Fruit fly (Drosophila melanogaster) Kc167 (cell line): ENCODE data around the gene CG7565.

Experiments used
- Myc ChIP-seq: fragments of >200 bp; optimal IDR thresholded peaks from 2 replicates; lab custom pipeline; 2017; ENCODE audit warnings: missing external identifiers
- Sin3A ChIP-seq: fragments of >200 bp; optimal IDR thresholded peaks from 2 replicates; lab custom pipeline; 2018; ENCODE audit warnings: missing external identifiers
- h ChIP-seq: fragments of >200 bp; optimal IDR thresholded peaks from 3 replicates; lab custom pipeline; 2018; ENCODE audit warnings: missing external identifiers
- insv ChIP-seq: fragments of >200 bp; optimal IDR thresholded peaks from 3 replicates; lab custom pipeline; 2018; ENCODE audit warnings: missing external identifiers
- psq ChIP-seq: fragments of >200 bp; optimal IDR thresholded peaks from 2 replicates; lab custom pipeline; 2017; ENCODE audit warnings: missing external identifiers
- ttk ChIP-seq: sonication (Bioruptor generic); optimal IDR thresholded peaks from 2 replicates; lab custom pipeline; 2017; ENCODE audit warnings: missing external identifiers

The CG7565 gene

DNA sequence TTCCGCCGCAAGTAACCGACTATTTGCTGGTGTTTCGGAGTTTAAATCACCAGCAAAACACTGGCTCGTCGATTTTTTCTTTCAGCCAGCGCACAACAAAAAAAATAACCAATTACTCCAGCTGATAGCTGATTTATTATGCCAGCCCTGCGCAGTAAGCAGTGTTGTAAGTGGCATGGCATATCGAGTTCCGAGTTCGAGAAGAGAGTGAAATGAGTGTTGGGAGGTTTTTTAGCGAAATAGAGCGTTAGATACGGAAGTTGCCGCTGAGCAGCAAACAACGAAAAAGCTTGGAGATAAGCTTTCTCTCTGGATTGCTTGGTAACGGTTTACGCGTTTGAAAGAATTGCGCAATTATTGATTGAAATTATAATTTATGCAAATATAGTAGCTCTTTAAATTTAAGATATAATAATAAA is at the start of gene CG7565:
Gene CG7565, minus strand, starts transcription at position 137 of the 419 bp plus-strand sequence.
- TF ChIP-seq h (lab: Kevin White, UChicago) (no peak), ttk (lab: Kevin White, UChicago) (no peak), Myc (lab: Kevin White, UChicago) (no peak), psq (lab: Kevin White, UChicago) (no peak), insv (lab: Kevin White, UChicago) (no peak), Sin3A (lab: Kevin White, UChicago) (no peak)

DNA sequence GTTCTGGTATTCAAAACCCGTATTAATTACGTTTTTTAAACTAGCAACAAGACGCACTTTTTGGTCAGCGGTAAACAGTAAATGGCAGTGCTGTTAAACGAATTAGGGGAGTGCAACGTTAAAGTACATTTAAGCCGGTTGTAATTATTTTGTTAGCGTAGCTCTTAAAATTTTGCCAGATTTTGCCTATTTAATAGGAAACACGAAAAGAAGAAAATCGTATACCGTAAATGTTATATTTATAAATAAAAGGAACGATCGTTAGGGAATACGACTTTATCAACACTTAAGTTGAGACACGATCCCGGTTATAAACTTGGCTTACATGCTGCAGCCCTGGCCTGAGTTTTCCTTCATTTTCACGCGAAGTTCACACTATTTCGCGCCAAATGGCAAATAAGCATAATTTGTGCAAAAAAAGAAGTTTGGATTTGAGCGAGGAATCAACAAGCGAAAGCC is 45.9 kb upstream of the CG7565 start, which contains the start of the genes Setx and mus301:
Gene Setx, minus strand, starts transcription at position 51 of the 459 bp plus-strand sequence.
Gene mus301, plus strand, starts transcription at position 361 of the 459 bp plus-strand sequence.
- no peak for TF ChIP-seq Sin3A (lab: Kevin White, UChicago)
- no peak for TF ChIP-seq h (lab: Kevin White, UChicago)
- TF ChIP-seq Myc (lab: Kevin White, UChicago) = no peak
- TF ChIP-seq insv (lab: Kevin White, UChicago) = no peak
- no peak for TF ChIP-seq psq (lab: Kevin White, UChicago)

dm6 chr3L:8128396-8129050 is 36.9 kb upstream of the CG7565 start:
- TF ChIP-seq psq (lab: Kevin White, UChicago) = no peak
- TF ChIP-seq h (lab: Kevin White, UChicago) = no peak
- no peak for TF ChIP-seq insv (lab: Kevin White, UChicago)
- no peak for TF ChIP-seq Myc (lab: Kevin White, UChicago)
- TF ChIP-seq Sin3A (lab: Kevin White, UChicago) = no peak
- no peak for TF ChIP-seq ttk (lab: Kevin White, UChicago)

DNA sequence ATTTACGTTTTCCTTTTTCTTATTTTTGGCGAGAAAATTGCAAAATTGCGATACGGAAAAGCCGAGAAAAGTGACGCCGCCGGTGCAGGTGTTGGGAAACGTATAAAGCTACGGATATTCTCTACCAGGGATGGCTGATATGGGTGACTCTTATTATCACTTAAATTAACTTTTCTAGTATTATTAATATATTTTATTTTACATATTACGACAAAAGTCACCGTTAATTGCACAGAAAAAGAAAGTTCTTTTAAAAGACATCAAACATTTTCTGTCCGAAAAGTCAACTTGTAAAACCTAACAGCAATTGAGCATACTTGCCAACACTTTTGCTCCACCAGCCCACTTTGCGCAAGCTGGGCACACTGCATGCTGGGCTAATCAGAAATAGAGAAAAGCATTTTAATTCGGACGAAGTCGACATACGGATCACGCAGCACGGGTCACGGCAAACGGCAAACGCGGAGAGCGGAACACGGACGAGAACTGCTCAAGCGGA is 36.2 kb upstream of the CG7565 start, which contains the start of the genes Cds and Uba2:
Gene Cds, plus strand, starts transcription at position 51 of the 499 bp plus-strand sequence.
Gene Uba2, minus strand, starts transcription at position 107 of the 499 bp plus-strand sequence.
- TF ChIP-seq ttk (lab: Kevin White, UChicago) = no peak
- TF ChIP-seq psq (lab: Kevin White, UChicago) = no peak
- no peak for TF ChIP-seq insv (lab: Kevin White, UChicago)
- no peak for TF ChIP-seq Sin3A (lab: Kevin White, UChicago)
- TF ChIP-seq h (lab: Kevin White, UChicago) = no peak
- TF ChIP-seq Myc (lab: Kevin White, UChicago) = no peak

DNA sequence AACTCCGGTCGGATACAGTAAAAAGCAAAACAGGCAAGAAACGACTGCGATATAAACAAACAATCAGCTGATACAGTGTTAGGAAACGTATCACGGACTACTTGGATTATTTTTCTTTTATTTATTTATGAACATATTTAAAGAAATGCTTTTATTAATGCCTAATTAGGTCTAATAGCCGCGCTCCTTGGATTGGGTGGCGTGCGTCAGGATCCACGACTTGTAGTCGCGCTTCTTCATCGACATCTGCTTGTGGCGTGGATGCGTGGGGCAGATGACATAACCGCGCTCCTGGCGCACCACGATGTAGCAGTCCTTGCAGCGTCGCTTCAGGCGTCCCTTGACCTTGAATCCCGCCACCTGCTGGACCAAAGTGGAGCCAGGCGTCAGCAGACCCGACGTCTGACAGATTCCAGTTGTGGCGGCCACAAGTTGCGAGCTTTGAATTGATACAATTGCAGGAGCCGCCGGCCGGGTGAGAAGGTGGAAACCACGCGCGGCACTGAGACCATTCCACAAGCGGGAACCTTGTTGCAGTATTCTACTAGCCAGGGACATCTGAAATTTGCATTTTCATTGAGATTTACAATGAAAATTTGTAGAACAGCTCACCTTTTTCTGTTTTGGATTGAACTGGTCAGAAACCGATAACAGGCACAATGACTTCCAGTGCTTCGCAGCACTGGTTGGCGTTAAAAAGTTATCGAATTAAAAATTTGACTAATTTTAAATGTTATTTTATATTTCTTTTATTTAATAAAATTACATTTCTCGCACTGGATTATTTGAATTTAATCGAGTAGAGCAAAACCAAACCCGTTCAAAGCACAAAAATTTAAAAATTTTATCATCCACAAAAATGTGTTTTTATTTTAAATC is 33.1 kb upstream of the CG7565 start, which contains the start of the genes CG7550 and mRpL36:
Gene CG7550, minus strand, starts transcription at position 51 of the 879 bp plus-strand sequence.
Gene mRpL36, minus strand, starts transcription at position 652 of the 879 bp plus-strand sequence.
- TF ChIP-seq ttk (lab: Kevin White, UChicago) (no peak), insv (lab: Kevin White, UChicago) (no peak), Sin3A (lab: Kevin White, UChicago) (no peak), h (lab: Kevin White, UChicago) (no peak), psq (lab: Kevin White, UChicago) (no peak), Myc (lab: Kevin White, UChicago) (no peak)

- TF ChIP-seq ttk (lab: Kevin White, UChicago) (no peak), Sin3A (lab: Kevin White, UChicago) (no peak), h (lab: Kevin White, UChicago) (no peak), Myc (lab: Kevin White, UChicago) (no peak), psq (lab: Kevin White, UChicago) (no peak), insv (lab: Kevin White, UChicago) (no peak)
These were observed 30.0 kb upstream of the CG7565 start, which contains the start of gene ldbr for dm6 chr3L:8121590-8121989. Gene ldbr, plus strand, starts transcription at chr3L:8121827.

DNA sequence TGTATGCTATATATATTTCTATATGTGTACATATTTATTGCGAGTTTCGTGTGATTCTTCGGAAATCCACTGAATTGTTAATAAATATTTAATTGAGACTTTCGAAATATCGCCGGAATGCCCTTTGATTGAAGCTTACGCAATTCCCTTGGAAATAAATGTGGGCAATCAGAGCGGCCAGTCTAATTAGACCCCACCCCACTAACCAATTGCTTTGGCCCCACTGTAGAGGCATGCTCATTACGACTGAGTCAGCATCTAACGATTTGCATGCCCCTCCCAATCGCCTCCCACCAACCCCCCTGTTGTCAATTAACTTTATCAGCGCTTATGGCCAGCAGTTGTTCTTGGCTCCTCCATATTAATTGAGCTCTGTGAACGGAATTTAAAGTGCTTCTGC is 25.2 kb upstream of the CG7565 start:
- no peak for TF ChIP-seq h (lab: Kevin White, UChicago)
- no peak for TF ChIP-seq insv (lab: Kevin White, UChicago)
- no peak for TF ChIP-seq psq (lab: Kevin White, UChicago)
- no peak for TF ChIP-seq Myc (lab: Kevin White, UChicago)
- no peak for TF ChIP-seq ttk (lab: Kevin White, UChicago)
- TF ChIP-seq Sin3A (lab: Kevin White, UChicago) = no peak

DNA sequence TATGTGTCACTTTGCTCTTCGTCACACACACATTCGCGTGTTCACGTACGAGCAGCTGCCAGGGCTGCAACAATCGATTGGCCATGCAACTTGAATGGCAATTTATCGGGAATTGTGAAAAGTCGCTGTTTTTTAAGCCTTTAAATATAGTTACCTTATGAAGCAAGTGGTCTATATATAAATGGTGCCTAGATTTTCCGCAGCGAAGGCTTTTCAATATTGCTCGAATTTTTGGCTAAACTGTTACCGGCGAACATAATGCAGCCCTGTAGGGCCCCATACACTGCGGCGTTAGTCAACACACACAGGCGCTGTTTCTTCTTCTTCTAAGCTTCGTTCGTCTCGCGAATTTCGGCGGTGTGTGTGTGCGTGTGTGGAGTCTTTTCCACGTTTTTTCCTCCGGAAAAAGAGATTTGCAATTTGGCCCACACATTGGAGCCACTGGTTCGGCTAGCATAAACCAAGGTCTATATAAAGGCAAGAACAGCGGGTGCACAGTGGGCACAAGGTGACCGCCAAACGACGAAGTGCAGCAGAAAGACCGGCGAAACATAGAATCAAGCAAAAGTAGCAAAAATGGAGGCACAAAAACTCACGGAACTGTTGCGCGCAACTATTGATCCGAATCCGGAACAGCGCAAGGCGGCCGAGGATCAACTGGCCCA is 24.4 kb upstream of the CG7565 start, which contains the start of the genes Arp3 and msk:
Gene Arp3, minus strand, starts transcription at position 39 of the 665 bp plus-strand sequence.
Gene msk, plus strand, starts transcription at position 316 of the 665 bp plus-strand sequence.
- TF ChIP-seq h (lab: Kevin White, UChicago) (no peak), Sin3A (lab: Kevin White, UChicago) (no peak), ttk (lab: Kevin White, UChicago) (no peak), insv (lab: Kevin White, UChicago) (no peak)

DNA sequence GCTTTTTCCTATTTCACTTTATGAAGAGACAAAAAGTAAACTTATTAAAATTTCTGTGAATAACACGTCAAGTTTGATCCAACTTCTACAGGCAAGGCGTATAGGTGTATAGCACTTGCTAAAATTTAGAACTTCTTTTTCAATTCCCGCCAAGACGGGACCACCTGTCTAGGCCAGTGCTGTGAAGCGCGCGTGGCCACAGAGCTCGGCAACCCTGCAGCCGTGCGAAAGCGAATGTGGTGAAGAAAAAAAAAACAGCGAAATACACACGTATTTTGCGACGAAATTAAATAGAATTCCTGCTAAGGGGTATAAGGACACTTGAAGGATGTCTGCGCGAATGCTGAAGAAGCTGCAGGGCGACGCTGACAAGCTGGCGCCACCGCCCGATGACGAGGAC is 18.6 kb upstream of the CG7565 start, which contains the start of gene Nulp1:
Gene Nulp1, plus strand, starts transcription at position 198 of the 400 bp plus-strand sequence.
- TF ChIP-seq Sin3A (lab: Kevin White, UChicago) (no peak), ttk (lab: Kevin White, UChicago) (no peak), Myc (lab: Kevin White, UChicago) (no peak), h (lab: Kevin White, UChicago) (no peak), insv (lab: Kevin White, UChicago) (no peak), psq (lab: Kevin White, UChicago) (no peak)

- no peak for TF ChIP-seq insv (lab: Kevin White, UChicago)
- TF ChIP-seq h (lab: Kevin White, UChicago) = no peak
- no peak for TF ChIP-seq Sin3A (lab: Kevin White, UChicago)
- no peak for TF ChIP-seq psq (lab: Kevin White, UChicago)
- TF ChIP-seq Myc (lab: Kevin White, UChicago) = no peak
- TF ChIP-seq ttk (lab: Kevin White, UChicago) = no peak
These were observed 17.3 kb upstream of the CG7565 start, which contains the start of gene fan for dm6 chr3L:8108886-8109285. Gene fan, plus strand, starts transcription at chr3L:8109132.
